Worm (Caenorhabditis elegans): ENCODE measurements around the gene F10E9.1.

F10E9.1 gene

ce11 chrIII:8322645-8323213 lies at the start of gene F10E9.1:
F10E9.1 (plus strand) TSS chrIII:8323163.
- no peak for TF ChIP-seq dao-5 (tag; optimal IDR thresholded peaks at IDR 0.05)

ce11 chrIII:8275871-8276270 lies 47.1 kb upstream of the F10E9.1 start, which contains the start of gene clec-160:
clec-160 (minus strand) TSS chrIII:8275971.
- no peak for TF ChIP-seq him-1 (tag; optimal IDR thresholded peaks at IDR 0.05)
- TF ChIP-seq dao-5 (tag; optimal IDR thresholded peaks at IDR 0.05), result no peak
- TF ChIP-seq W03F9.2 (tag; optimal IDR thresholded peaks at IDR 0.05), result no peak

- TF ChIP-seq dao-5 (tag; optimal IDR thresholded peaks at IDR 0.05), result no peak
These were observed 44.2 kb upstream of the F10E9.1 start, which contains the start of gene mig-10 for ce11 chrIII:8278801-8279200. mig-10 (plus strand) TSS chrIII:8279101.

ce11 chrIII:8279567-8279966 lies 43.4 kb upstream of the F10E9.1 start:
- TF ChIP-seq him-1 (tag; optimal IDR thresholded peaks at IDR 0.05) (no peak), dao-5 (tag; optimal IDR thresholded peaks at IDR 0.05) (no peak), W03F9.2 (tag; optimal IDR thresholded peaks at IDR 0.05) (no peak)

- TF ChIP-seq W03F9.2 (tag; optimal IDR thresholded peaks at IDR 0.05) (no peak), dao-5 (tag; optimal IDR thresholded peaks at IDR 0.05) (no peak), him-1 (tag; optimal IDR thresholded peaks at IDR 0.05) (no peak)
These were observed 42.6 kb upstream of the F10E9.1 start for ce11 chrIII:8280352-8280751.

ce11 chrIII:8281310-8281709 lies 41.7 kb upstream of the F10E9.1 start:
- TF ChIP-seq dao-5 (tag; optimal IDR thresholded peaks at IDR 0.05), result no peak
- no peak for TF ChIP-seq him-1 (tag; optimal IDR thresholded peaks at IDR 0.05)
- TF ChIP-seq W03F9.2 (tag; optimal IDR thresholded peaks at IDR 0.05), result no peak

- TF ChIP-seq dao-5 (tag; optimal IDR thresholded peaks at IDR 0.05) (no peak), W03F9.2 (tag; optimal IDR thresholded peaks at IDR 0.05) (no peak), him-1 (tag; optimal IDR thresholded peaks at IDR 0.05) (no peak)
These were observed 39.4 kb upstream of the F10E9.1 start for ce11 chrIII:8283525-8283924.

- TF ChIP-seq him-1 (tag; optimal IDR thresholded peaks at IDR 0.05) (no peak), dao-5 (tag; optimal IDR thresholded peaks at IDR 0.05) (no peak), W03F9.2 (tag; optimal IDR thresholded peaks at IDR 0.05) (no peak)
These were observed 37.0 kb upstream of the F10E9.1 start for ce11 chrIII:8286003-8286402.

- TF ChIP-seq dao-5 (tag; optimal IDR thresholded peaks at IDR 0.05), result no peak
- TF ChIP-seq W03F9.2 (tag; optimal IDR thresholded peaks at IDR 0.05), result no peak
- TF ChIP-seq him-1 (tag; optimal IDR thresholded peaks at IDR 0.05), result no peak
These were observed 36.1 kb upstream of the F10E9.1 start for ce11 chrIII:8286824-8287223.

- TF ChIP-seq dao-5 (tag; optimal IDR thresholded peaks at IDR 0.05), result no peak
- TF ChIP-seq him-1 (tag; optimal IDR thresholded peaks at IDR 0.05), result no peak
- no peak for TF ChIP-seq W03F9.2 (tag; optimal IDR thresholded peaks at IDR 0.05)
These were observed 35.4 kb upstream of the F10E9.1 start for ce11 chrIII:8287519-8287918.

ce11 chrIII:8289181-8289580 lies 33.8 kb upstream of the F10E9.1 start:
- TF ChIP-seq W03F9.2 (tag; optimal IDR thresholded peaks at IDR 0.05) (no peak), dao-5 (tag; optimal IDR thresholded peaks at IDR 0.05) (no peak), him-1 (tag; optimal IDR thresholded peaks at IDR 0.05) (no peak)

- TF ChIP-seq W03F9.2 (tag; optimal IDR thresholded peaks at IDR 0.05), result no peak
These were observed 31.5 kb upstream of the F10E9.1 start for ce11 chrIII:8291268-8292032.

ce11 chrIII:8293260-8293659 lies 29.7 kb upstream of the F10E9.1 start:
- TF ChIP-seq him-1 (tag; optimal IDR thresholded peaks at IDR 0.05) (no peak), W03F9.2 (tag; optimal IDR thresholded peaks at IDR 0.05) (no peak), dao-5 (tag; optimal IDR thresholded peaks at IDR 0.05) (no peak)

ce11 chrIII:8298216-8298920 lies 24.6 kb upstream of the F10E9.1 start:
- TF ChIP-seq W03F9.2 (tag; optimal IDR thresholded peaks at IDR 0.05) (no peak), dao-5 (tag; optimal IDR thresholded peaks at IDR 0.05) (no peak), him-1 (tag; optimal IDR thresholded peaks at IDR 0.05) (no peak)

All from whole organism, L4/young adult.